Fruit fly (Drosophila melanogaster): ENCODE measurements around the gene Smyd4-2.
A peak's percentile ranks its signal among the peaks of the same experiment; 100 is the strongest.

- TF ChIP-seq GATAd (GFP tag; optimal IDR thresholded peaks at IDR 0.05) (no peak), Dfd (GFP tag; optimal IDR thresholded peaks at IDR 0.05) (no peak), usp (GFP tag; optimal IDR thresholded peaks at IDR 0.05) (no peak), Myc (optimal IDR thresholded peaks at IDR 0.05) (no peak), Hr83 (GFP tag; optimal IDR thresholded peaks at IDR 0.05; ENCODE audit: poor library complexity, severe bottlenecking) (peak; percentile 8), OdsH (GFP tag; optimal IDR thresholded peaks at IDR 0.05) (peak; percentile 49), pan (optimal IDR thresholded peaks at IDR 0.05) (no peak), woc (GFP tag; optimal IDR thresholded peaks at IDR 0.05) (peak; percentile 63)
Measured at dm6 chr3L:12410472-12411213, 8.9 kb upstream of the Smyd4-2 start.
